Worm (Caenorhabditis elegans): ENCODE results near the gene Y7A5A.10.

DNA sequence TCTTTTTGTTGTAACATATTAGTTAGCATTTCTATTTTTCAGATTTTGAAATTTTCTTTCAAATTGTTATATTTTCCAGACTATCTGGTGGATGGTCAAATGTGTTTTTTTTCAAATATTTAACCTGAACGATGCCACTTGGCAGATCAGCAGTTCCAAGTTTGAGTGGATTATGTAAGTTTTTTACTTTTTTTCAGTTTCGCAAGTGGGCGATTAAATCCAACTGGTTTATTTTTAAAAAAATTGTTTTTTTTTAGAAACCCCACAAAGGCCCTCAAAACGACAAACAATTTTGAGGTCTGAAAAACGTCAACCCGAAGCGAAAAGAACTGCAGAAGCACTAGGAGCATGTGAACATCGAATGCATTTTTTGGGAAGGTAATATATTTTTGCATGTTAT lies 32.0 kb upstream of the Y7A5A.10 start, which contains the start of gene Y7A5A.9:
- TF ChIP-seq ces-1 (GFP tag; optimal IDR thresholded peaks at IDR 0.05) (no peak), unc-62 (GFP tag; optimal IDR thresholded peaks at IDR 0.05 in 1 of 2) (no peak), unc-62 (tag; optimal IDR thresholded peaks at IDR 0.05) (no peak), dpl-1 (GFP tag; optimal IDR thresholded peaks at IDR 0.05) (no peak), ceh-20 (GFP tag; IDR thresholded peaks at IDR 0.05) (no peak), lin-29 (GFP tag; IDR thresholded peaks at IDR 0.05) (no peak), ceh-82 (tag; optimal IDR thresholded peaks at IDR 0.05) (no peak), duxl-1 (tag; optimal IDR thresholded peaks at IDR 0.05; ENCODE audit: poor library complexity) (no peak), zip-2 (tag; optimal IDR thresholded peaks at IDR 0.05) (no peak), T20F7.1 (GFP tag; optimal IDR thresholded peaks at IDR 0.05) (no peak), snpc-4 (tag; optimal IDR thresholded peaks at IDR 0.05) (no peak), ZK546.5 (tag; optimal IDR thresholded peaks at IDR 0.05) (no peak), lsy-2 (tag; optimal IDR thresholded peaks at IDR 0.05) (no peak), dve-1 (tag; optimal IDR thresholded peaks at IDR 0.05; ENCODE audit: insufficient read depth) (no peak), jun-1 (tag; optimal IDR thresholded peaks at IDR 0.05) (no peak)
